Worm (Caenorhabditis elegans): Measurements from ENCODE around the gene F21D5.6.
"Not testable (repeated sequence)": the region's sequence is repeated elsewhere in the genome, so short reads cannot be mapped to it uniquely, and the experiment has no call there.

F21D5.6 gene

DNA sequence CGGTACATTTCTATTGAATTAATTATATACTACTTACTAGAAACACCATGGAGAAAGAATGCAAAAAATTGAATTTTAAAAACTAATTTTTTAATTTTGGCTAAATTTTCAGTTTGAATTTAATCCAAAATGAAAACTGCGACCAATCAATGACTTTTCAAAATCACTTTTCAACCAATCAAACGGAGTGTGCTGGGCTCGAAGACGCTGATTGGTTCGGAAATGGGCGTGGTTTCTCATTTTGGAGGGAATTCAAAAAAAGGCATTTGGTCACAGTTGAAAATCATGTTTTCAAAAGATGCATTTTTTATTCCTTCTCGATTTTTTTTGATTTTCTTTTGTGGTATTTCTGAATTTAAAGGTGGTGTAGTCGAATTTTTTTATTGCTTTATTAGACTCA is 7.8 kb upstream of the F21D5.6 start:
- TF ChIP-seq unc-62 (GFP tag; optimal IDR thresholded peaks at IDR 0.05): no peak

DNA sequence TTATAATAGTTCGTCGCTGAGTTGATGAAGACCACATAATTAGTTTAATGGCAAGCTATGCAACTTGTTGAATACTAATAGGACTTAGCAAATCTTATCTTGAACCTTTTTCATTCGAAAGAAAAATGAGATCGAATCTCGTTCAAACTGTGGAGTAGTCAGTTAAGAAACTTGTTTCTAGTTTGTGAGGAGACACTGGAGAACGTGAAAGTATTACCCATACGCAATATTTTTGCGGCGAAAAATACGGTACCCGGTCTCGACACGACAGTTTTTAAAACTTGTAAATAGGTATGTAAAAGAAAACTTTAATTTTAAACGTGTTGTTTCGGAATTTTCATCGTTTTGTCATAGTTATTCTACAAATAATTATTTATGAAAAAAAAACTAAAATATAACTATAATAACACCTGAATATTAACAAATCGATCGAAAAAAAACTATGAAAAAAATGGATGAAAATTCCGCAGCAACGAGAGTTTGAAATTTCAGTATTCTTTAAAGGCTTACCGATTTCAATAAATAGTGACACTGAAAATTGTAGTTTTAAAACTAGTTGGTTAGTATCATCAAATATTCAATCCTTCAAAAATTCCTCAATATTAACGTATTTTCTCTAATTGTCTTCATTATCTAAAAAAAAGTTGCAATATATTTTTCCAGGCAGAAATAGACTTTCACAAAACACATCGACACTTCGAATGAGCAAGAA is 4.6 kb upstream of the F21D5.6 start, which contains the start of the genes F20C5.7 and parg-1:
F20C5.7 (minus strand) TSS at position 101 of the 712 bp plus-strand sequence.
parg-1 (plus strand) TSS at position 662 of the 712 bp plus-strand sequence.
- TF ChIP-seq unc-62 (GFP tag; optimal IDR thresholded peaks at IDR 0.05): no peak

DNA sequence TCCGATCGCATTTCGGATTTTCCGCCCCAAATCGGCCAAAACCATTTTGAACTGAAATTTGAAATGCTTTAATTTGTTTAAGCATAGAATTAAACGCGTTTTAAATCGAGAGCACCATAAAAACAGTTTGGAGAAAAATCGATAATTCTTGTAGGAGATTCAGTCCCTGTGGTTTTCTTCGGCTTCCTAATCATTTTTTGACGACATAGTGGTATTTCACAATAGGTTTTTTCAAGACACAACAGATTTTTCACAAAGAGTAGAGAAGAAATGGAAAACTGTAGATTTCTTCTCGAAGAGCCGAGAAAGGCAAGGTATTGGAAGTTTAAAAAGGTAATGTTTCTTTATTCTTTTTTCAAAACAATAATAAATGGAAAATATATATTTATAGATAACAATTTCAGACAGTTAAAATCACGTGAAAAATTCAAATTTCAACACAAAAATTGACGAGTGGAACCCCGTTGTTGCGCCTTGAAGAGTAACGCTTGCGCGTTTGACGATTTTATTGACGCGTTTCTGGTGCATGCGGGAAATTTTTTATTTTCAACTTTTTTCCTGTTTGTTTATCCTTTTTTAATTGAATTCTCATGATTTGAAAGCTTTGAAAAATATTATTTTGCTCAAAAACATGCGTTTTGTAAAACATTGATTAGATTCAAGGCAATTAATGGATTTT is 2.6 kb upstream of the F21D5.6 start, which contains the start of gene F21D5.7:
F21D5.7 (minus strand) TSS at position 51 of the 679 bp plus-strand sequence.
- TF ChIP-seq unc-62 (GFP tag; optimal IDR thresholded peaks at IDR 0.05): no peak

DNA sequence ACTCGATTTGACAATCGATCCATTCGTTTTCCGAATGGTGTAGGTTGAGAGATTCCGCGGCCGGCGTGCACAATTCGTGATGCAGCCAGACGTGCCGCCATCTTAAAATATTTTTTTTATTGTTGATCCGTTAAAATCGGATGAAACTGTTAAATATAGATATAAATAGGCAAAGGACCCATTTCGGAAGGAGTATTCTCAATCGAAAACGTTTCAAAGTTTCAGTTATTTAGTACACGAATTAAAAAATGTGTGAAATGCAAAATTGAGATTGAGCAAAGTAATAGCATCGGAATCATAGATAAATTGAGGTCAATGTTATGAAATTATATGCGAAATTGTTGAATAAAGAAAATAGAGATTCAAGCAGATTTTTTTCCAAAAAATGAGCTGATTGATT is 1.3 kb downstream of the F21D5.6 start, which contains the start of gene mrps-33:
mrps-33 (minus strand) TSS at position 101 of the 400 bp plus-strand sequence.
- TF ChIP-seq unc-62 (GFP tag; optimal IDR thresholded peaks at IDR 0.05): no peak

DNA sequence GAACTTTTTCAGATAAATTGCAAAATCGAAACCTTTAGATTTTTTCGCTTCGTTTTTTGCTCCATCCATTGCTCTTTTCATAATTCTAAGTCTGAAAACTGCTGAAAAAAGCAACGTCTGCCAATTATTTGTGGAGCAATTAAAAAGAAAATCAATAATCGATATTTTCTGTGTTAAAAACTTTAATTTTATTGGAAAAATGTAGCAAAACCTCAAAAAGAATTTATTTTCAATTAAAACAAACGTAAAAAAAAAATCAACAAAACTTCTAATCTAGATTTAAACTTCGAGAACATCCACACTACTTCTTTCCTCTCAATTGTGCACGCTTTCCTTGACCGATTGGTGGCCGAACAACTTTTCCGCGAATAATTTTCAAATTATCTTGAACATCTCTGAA is 1.9 kb downstream of the F21D5.6 start, which contains the start of gene F21D5.5:
F21D5.5 (minus strand) TSS at position 101 of the 400 bp plus-strand sequence.
- TF ChIP-seq unc-62 (GFP tag; optimal IDR thresholded peaks at IDR 0.05): no peak

DNA sequence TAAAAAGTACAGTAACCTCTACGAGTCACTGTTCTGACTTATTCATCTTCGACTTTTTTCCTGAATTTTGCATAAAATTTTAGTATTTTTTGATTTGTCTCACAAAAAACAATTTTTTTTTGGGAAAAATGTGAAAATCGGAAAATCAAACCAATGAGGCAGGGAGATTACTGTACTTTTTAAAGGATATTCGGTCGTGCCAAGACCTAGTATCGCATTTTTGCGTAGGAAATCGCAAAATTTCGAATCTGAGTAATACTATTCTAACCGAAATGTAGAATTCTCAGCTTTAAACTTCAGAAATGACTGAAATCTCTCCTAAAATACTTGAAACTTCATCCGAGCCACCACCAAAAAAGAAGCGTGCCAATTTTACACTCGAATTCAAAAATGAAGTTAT is 3.4 kb downstream of the F21D5.6 start, which contains the start of gene F21D5.4:
F21D5.4 (plus strand) TSS at position 301 of the 400 bp plus-strand sequence.
- TF ChIP-seq unc-62 (GFP tag; optimal IDR thresholded peaks at IDR 0.05): no peak

DNA sequence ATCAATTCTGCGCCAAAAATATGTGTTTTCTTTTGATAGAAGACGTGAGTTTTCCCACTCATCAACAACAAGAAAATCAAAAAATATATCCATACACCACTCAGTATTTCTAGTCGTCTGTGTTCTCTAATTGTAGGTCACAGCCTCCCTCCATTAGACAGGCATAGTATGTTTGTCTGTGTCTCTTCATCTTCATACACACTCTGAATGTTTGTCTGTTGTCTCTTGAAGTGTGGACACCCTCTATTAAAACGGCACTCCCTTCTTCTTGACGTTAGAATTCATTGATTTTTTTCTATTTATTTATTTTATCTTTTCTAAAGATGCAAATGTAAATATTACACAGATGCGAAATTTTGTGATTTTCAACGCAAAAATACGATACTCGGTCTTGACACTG is 3.8 kb downstream of the F21D5.6 start:
- TF ChIP-seq unc-62 (GFP tag; optimal IDR thresholded peaks at IDR 0.05): no peak

DNA sequence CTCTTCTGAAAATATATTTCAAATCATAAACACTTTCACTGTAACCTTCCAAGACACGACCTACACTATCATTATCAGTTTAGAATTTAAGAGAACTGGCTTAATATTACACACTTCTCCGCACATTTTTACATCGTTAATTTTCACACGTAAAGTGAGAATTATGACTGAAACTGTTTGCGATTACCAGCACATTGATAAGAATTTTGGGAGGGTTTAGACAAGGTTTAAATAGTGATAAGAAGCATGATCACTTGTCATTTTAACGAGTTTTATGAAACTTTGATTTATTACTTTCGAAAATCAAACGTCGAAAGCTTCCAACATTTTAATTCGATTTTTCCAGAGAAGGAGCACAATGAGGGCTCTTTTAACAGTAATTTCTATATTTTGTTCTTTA is 10.7 kb downstream of the F21D5.6 start, which contains the start of gene F21D5.3:
F21D5.3 (plus strand) TSS at position 347 of the 400 bp plus-strand sequence.
- no peak for TF ChIP-seq unc-62 (GFP tag; optimal IDR thresholded peaks at IDR 0.05)

DNA sequence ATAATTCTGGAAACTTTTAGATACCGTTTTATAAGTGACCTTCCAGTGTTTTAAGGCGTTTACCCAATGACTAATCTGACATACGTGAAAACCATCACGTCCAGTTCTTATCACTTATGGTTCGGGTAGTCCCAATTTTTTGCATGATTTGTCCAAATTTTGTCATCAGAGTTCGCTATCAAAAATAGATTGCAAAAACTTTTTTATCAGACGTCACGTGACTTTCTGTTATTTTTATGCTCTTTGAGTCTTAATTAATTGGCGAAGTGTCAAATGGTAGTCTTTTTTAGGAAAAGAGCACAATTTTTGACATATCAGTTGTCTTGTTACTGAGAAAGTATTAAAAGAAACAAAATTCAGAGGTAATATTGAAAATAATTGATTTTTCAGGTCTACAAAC is 11.6 kb downstream of the F21D5.6 start:
- no peak for TF ChIP-seq unc-62 (GFP tag; optimal IDR thresholded peaks at IDR 0.05)

DNA sequence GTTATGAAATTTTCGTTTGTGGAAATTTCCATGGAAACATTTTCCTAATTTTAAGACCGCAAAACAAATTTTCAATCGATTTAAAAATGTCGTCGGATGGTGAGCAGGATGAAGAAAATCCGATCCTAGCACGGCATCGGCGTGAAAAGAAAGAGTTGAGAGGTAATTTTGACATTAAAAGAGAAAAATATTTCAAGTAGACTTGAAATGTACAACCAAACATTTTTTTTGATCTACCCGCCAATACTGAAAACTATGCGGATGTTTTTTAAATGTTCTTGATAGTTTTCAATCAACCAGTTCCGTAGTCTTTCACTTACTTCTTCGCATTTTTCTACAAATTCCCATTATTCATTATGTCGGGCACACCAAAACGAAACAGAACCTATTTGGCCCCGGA is 13.1 kb downstream of the F21D5.6 start, which contains the start of gene otub-3:
otub-3 (plus strand) TSS at position 56 of the 400 bp plus-strand sequence.
- no peak for TF ChIP-seq unc-62 (GFP tag; optimal IDR thresholded peaks at IDR 0.05)

DNA sequence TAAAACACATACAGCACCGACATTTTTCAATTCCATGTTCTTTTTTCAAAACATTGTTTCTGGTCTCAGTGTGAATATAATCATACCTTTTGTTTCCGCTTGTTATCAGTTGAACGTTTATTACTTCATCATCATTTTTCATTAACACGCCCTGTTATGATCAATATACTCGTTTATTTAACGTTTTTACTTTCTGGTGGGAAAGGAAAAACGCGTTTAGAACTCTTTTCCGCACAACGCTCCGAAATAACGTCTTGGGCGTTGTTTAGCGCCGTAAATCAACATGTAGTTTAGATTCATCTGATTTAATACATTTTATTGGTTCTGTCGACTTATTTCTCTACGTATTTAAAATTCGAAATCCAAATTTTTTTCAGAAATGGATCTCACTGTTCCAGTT is 15.8 kb downstream of the F21D5.6 start, which contains the start of gene pgm-3:
pgm-3 (plus strand) TSS at position 378 of the 400 bp plus-strand sequence.
- no peak for TF ChIP-seq unc-62 (GFP tag; optimal IDR thresholded peaks at IDR 0.05)

DNA sequence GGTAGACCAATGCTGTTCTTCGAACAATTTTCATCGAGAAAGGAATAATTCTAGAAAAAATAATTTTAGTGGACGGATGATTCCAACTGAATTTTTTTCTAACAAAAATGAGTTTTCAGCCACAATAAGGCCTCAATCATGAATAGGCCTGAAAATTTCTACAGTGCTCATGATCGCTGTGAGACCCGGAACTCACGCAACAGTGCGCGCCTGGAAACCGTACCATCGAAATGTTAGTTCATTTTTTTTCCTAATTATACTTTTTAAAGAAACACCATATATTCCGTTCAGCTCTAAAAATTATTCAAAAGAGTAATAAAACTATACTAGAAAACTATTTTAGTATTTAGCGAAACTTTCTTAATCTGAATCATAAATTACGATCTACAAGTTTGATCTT is 16.3 kb downstream of the F21D5.6 start:
- no peak for TF ChIP-seq unc-62 (GFP tag; optimal IDR thresholded peaks at IDR 0.05)

DNA sequence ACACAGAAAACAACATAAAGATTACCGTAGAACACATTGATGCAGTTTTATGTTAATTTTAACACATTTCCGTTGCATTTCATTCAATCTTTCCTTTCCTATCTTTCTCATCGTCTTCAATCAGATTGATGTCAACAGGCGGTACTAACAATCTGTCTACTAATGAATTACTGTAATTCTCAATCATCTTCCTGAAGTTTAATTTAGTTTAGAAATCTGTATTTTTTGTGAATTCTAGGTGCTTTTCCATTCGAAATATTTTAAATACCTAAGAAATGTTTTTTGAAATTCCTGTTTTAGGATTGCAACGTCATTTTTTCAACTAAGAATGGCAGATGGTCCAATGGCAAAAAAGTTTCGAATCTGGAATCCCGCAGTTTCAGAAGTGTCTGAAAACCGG is 17.5 kb downstream of the F21D5.6 start, which contains the start of gene F21D5.9:
F21D5.9 (plus strand) TSS at position 301 of the 400 bp plus-strand sequence.
- no peak for TF ChIP-seq unc-62 (GFP tag; optimal IDR thresholded peaks at IDR 0.05)

DNA sequence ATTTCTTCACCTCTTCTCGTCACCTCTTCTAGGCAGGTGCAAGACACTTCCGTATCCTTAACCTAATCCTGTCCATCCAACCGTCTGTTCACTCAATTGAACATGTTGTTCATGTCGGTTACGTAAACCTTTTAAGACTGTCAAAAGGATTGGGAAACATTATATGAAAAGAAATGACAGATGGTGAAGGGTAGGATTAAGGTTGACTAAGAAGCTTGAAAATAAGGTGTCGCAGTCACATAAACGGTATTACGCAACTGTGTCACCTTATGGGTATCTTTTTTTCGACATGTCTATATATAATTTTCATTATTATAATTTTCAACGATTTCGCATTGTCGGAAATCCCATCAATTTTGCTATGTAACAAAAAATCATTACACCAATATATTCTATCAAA is 18.4 kb downstream of the F21D5.6 start:
- TF ChIP-seq unc-62 (GFP tag; optimal IDR thresholded peaks at IDR 0.05): no peak

DNA sequence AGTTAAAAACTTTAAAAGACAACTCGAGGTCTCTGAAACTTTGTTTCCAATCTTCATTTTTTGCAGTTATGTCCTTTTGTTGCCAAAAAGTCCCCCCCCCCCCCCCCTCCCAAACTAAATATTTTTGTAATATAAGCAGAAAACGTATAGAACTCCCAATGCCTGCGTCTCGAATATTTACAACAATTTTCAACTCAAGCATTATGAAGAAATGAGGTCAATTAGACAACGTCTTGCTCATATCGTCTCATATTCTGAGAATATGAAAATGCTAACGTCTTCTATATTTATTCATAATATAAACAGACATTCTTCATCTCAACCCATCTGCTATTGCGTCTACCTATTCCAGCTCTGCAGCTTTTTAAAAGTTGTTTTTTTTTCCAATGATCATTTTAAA is 23.0 kb downstream of the F21D5.6 start, which contains the start of gene H23L24.1:
H23L24.1 (plus strand) TSS at position 301 of the 400 bp plus-strand sequence.
- no peak for TF ChIP-seq unc-62 (GFP tag; optimal IDR thresholded peaks at IDR 0.05)

DNA sequence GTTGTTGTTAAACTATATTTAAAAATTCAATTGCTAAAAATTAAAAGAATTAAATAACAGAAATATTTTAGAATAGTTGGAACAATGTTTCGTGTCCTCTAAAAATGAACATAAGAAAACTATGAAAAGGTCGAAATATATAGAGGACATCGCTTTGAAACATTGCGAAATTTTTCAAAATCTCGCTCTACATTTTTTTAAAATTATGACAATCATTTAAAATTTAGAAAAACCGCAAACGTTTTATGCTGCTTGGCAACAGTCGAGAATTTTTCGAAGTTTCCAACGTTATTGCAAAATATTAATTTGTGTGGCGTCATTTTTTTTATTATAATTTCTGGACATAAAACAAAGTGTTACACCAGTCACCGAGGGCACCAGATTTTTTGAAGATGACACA is 26.2 kb downstream of the F21D5.6 start, which contains the start of the genes parg-2 and ipla-5:
parg-2 (minus strand) TSS at position 101 of the 400 bp plus-strand sequence.
ipla-5 (plus strand) TSS at position 216 of the 400 bp plus-strand sequence.
- TF ChIP-seq unc-62 (GFP tag; optimal IDR thresholded peaks at IDR 0.05): not testable (repeated sequence)

Data from whole organism, dauer.